Worm (Caenorhabditis elegans) whole organism, young adult: ENCODE measurements around the gene dpy-19.
A peak's percentile ranks its signal among the peaks of the same experiment; 100 is the strongest.

ENCODE experiments used
- B0035.1 ChIP-seq: sonication (generic microtip); optimal IDR thresholded peaks from 2 replicates; lab custom pipeline; 2016; ENCODE audit warnings: missing genetic modification characterization, mild to moderate bottlenecking, missing compliant biosample characterization, missing genotype, missing genetic modification reagents
- D2030.7 ChIP-seq: fragments of 200-800 bp; sonication (Bioruptor generic); IDR thresholded peaks from 2 replicates; pipeline ENCODE4 v1.3.6; 2022; ENCODE audit warnings: missing genetic modification reagents, missing genetic modification characterization, missing compliant biosample characterization
- F33H1.4 ChIP-seq: fragments of 200-800 bp; sonication (Bioruptor generic); IDR thresholded peaks from 2 replicates; pipeline ENCODE4 v1.3.6; 2022; ENCODE audit warnings: missing genetic modification reagents, missing genetic modification characterization, missing compliant biosample characterization
- F52B5.7 ChIP-seq: sonication (generic microtip); optimal IDR thresholded peaks from 2 replicates; lab custom pipeline; 2016; ENCODE audit warnings: mild to moderate bottlenecking, missing genetic modification characterization, missing compliant biosample characterization
- F55B11.4 ChIP-seq: sonication (generic microtip); optimal IDR thresholded peaks from 2 replicates; lab custom pipeline; 2016; ENCODE audit warnings: missing compliant biosample characterization, missing genetic modification characterization, borderline replicate concordance; ENCODE audit not compliant: insufficient read depth
- T26A5.8 ChIP-seq: sonication (generic microtip); optimal IDR thresholded peaks from 2 replicates; lab custom pipeline; 2016; ENCODE audit warnings: missing genetic modification characterization, missing compliant biosample characterization
- Y53G8AR.9 ChIP-seq: fragments of 200-800 bp; sonication (Bioruptor generic); conservative IDR thresholded peaks from 2 replicates; pipeline ENCODE4 v1.3.6; 2022; ENCODE audit warnings: missing genetic modification reagents, missing genetic modification characterization, missing compliant biosample characterization
- Y56A3A.18 ChIP-seq: fragments of 200-800 bp; sonication (Bioruptor generic); IDR thresholded peaks from 2 replicates; pipeline ENCODE4 v1.3.6; 2022; ENCODE audit warnings: missing genetic modification reagents, missing genetic modification characterization, missing compliant biosample characterization
- ZK185.1 ChIP-seq: sonication (generic microtip); optimal IDR thresholded peaks from 2 replicates; lab custom pipeline; 2016; ENCODE audit warnings: mild to moderate bottlenecking, missing genetic modification characterization, missing compliant biosample characterization; ENCODE audit not compliant: poor library complexity, severe bottlenecking
- aptf-2 ChIP-seq: fragments of 200-800 bp; sonication (Bioruptor generic); conservative IDR thresholded peaks from 2 replicates; pipeline ENCODE4 v1.3.6; 2022; ENCODE audit warnings: missing genetic modification reagents, missing genetic modification characterization, missing compliant biosample characterization
- aptf-3 ChIP-seq: fragments of 200-800 bp; sonication (Bioruptor generic); IDR thresholded peaks from 2 replicates; pipeline ENCODE4 v1.3.6; 2022; ENCODE audit warnings: missing genetic modification characterization, missing compliant biosample characterization
- athp-1 ChIP-seq: sonication (generic microtip); optimal IDR thresholded peaks from 2 replicates; lab custom pipeline; 2017; ENCODE audit warnings: mild to moderate bottlenecking, missing genetic modification characterization, missing compliant biosample characterization
- attf-3 ChIP-seq: fragments of 200-800 bp; sonication (Bioruptor generic); conservative IDR thresholded peaks from 2 replicates; pipeline ENCODE4 v1.3.6; 2022; ENCODE audit warnings: missing genetic modification reagents, missing genetic modification characterization, missing compliant biosample characterization
- attf-5 ChIP-seq: fragments of 200-800 bp; sonication (Bioruptor generic); optimal IDR thresholded peaks from 2 replicates; lab custom pipeline; 2018; ENCODE audit warnings: mild to moderate bottlenecking, missing genetic modification characterization, missing compliant biosample characterization
- attf-6 ChIP-seq: fragments of 200-800 bp; sonication (Bioruptor generic); IDR thresholded peaks from 2 replicates; pipeline ENCODE4 v1.3.6; 2022; ENCODE audit warnings: missing genetic modification reagents, missing genetic modification characterization, missing compliant biosample characterization
- cebp-2 ChIP-seq: fragments of 200-800 bp; sonication (Bioruptor generic); IDR thresholded peaks from 2 replicates; pipeline ENCODE4 v1.3.6; 2022; ENCODE audit warnings: missing genetic modification characterization, missing compliant biosample characterization
- ceh-100 ChIP-seq: fragments of 200-800 bp; sonication (Bioruptor generic); IDR thresholded peaks from 2 replicates; pipeline ENCODE4 v1.3.6; 2022; ENCODE audit warnings: missing genetic modification reagents, missing genetic modification characterization, missing compliant biosample characterization
- ceh-27 ChIP-seq: fragments of 200-800 bp; sonication (Bioruptor generic); optimal IDR thresholded peaks from 2 replicates; lab custom pipeline; 2018; ENCODE audit warnings: mild to moderate bottlenecking, missing genetic modification characterization, moderate library complexity, missing compliant biosample characterization
- ceh-58 ChIP-seq: fragments of 200-800 bp; sonication (Bioruptor generic); IDR thresholded peaks from 2 replicates; pipeline ENCODE4 v1.3.6; 2022; ENCODE audit warnings: missing genetic modification characterization, missing compliant biosample characterization
- ceh-79 ChIP-seq: sonication (generic microtip); optimal IDR thresholded peaks from 2 replicates; lab custom pipeline; 2017; ENCODE audit warnings: mild to moderate bottlenecking, missing genetic modification characterization, missing compliant biosample characterization
- dpff-1 ChIP-seq: sonication (generic microtip); optimal IDR thresholded peaks from 2 replicates; lab custom pipeline; 2017; ENCODE audit warnings: mild to moderate bottlenecking, missing genetic modification characterization, missing compliant biosample characterization
- egl-18 ChIP-seq: fragments of 200-800 bp; sonication (Bioruptor generic); IDR thresholded peaks from 2 replicates; pipeline ENCODE4 v1.3.6; 2022; ENCODE audit warnings: missing genetic modification reagents, missing genetic modification characterization, missing compliant biosample characterization
- egrh-3 ChIP-seq: fragments of 200-800 bp; sonication (Bioruptor generic); IDR thresholded peaks from 2 replicates; pipeline ENCODE4 v1.3.6; 2022; ENCODE audit warnings: missing genetic modification reagents, missing genetic modification characterization, missing compliant biosample characterization
- ekl-4 ChIP-seq: fragments of 200-800 bp; sonication (Bioruptor generic); IDR thresholded peaks from 2 replicates; pipeline ENCODE4 v1.3.6; 2022; ENCODE audit warnings: missing genetic modification reagents, missing genetic modification characterization, missing compliant biosample characterization
- hmg-1.2 ChIP-seq: fragments of 200-800 bp; sonication (Bioruptor generic); IDR thresholded peaks from 2 replicates; pipeline ENCODE4 v1.3.6; 2022; ENCODE audit warnings: missing genetic modification reagents, missing genetic modification characterization, missing compliant biosample characterization
- hmg-20 ChIP-seq: fragments of 200-800 bp; sonication (Bioruptor generic); IDR thresholded peaks from 2 replicates; pipeline ENCODE4 v1.3.6; 2022; ENCODE audit warnings: missing genetic modification reagents, missing genetic modification characterization, missing compliant biosample characterization
- let-526 ChIP-seq: fragments of 200-800 bp; sonication (Bioruptor generic); IDR thresholded peaks from 2 replicates; pipeline ENCODE4 v1.3.6; 2022; ENCODE audit warnings: missing genetic modification reagents, missing genetic modification characterization, missing compliant biosample characterization
- lin-26 ChIP-seq: fragments of 200-800 bp; sonication (Bioruptor generic); IDR thresholded peaks from 2 replicates; pipeline ENCODE4 v1.3.6; 2022; ENCODE audit warnings: missing genetic modification reagents, missing genetic modification characterization, missing compliant biosample characterization
- lin-35 ChIP-seq, 3 experiments: fragments of 150-350 bp in 2 of 3; sonication (generic microtip) in 1 of 3; optimal IDR thresholded peaks; 2 replicates each; lab custom pipeline; 2014 to 2018; ENCODE audit warnings: missing biosample characterization in 3 of 3, missing genetic modification characterization in 3 of 3, missing genetic modification reagents in 3 of 3
- lsl-1 ChIP-seq: fragments of 200-800 bp; sonication (Bioruptor generic); optimal IDR thresholded peaks from 2 replicates; lab custom pipeline; 2018; ENCODE audit warnings: mild to moderate bottlenecking, missing genetic modification characterization, moderate library complexity, missing compliant biosample characterization
- madf-10 ChIP-seq: sonication (generic microtip); optimal IDR thresholded peaks from 2 replicates; lab custom pipeline; 2016; ENCODE audit warnings: mild to moderate bottlenecking, missing genetic modification characterization, missing compliant biosample characterization
- nfya-2 ChIP-seq: fragments of 200-800 bp; sonication (Bioruptor generic); IDR thresholded peaks from 2 replicates; pipeline ENCODE4 v1.3.6; 2022; ENCODE audit warnings: missing genetic modification reagents, missing genetic modification characterization, missing compliant biosample characterization
- rcor-1 ChIP-seq: fragments of 200-800 bp; sonication (Bioruptor generic); IDR thresholded peaks from 2 replicates; pipeline ENCODE4 v1.3.6; 2022; ENCODE audit warnings: missing genetic modification reagents, missing genetic modification characterization, missing compliant biosample characterization
- rec-8 ChIP-seq, 2 experiments: sonication (generic microtip); optimal IDR thresholded peaks; 2 replicates each; lab custom pipeline; 2016; ENCODE audit warnings: mild to moderate bottlenecking in 2 of 2, missing genetic modification characterization in 2 of 2, missing genetic modification reagents in 2 of 2, missing genotype in 2 of 2, missing biosample characterization in 1 of 2, missing compliant biosample characterization in 1 of 2, moderate library complexity in 1 of 2
- sdz-38 ChIP-seq: sonication (generic microtip); optimal IDR thresholded peaks from 2 replicates; lab custom pipeline; 2016; ENCODE audit warnings: missing genotype, missing genetic modification characterization, missing compliant biosample characterization
- snpc-4 ChIP-seq, 5 experiments: fragments of 150-350 bp in 1 of 5; sonication (generic microtip) in 4 of 5; optimal IDR thresholded peaks; 2 replicates each; lab custom pipeline; 2014 to 2018; ENCODE audit warnings: missing genetic modification characterization in 5 of 5, missing biosample characterization in 3 of 5, antibody characterized with exemption in 2 of 5, mild to moderate bottlenecking in 2 of 5, missing compliant biosample characterization in 2 of 5, missing genotype in 2 of 5, moderate library complexity in 2 of 5, missing genetic modification reagents in 1 of 5
- somi-1 ChIP-seq: fragments of 200-800 bp; sonication (Bioruptor generic); optimal IDR thresholded peaks from 2 replicates; lab custom pipeline; 2018; ENCODE audit warnings: mild to moderate bottlenecking, missing genetic modification characterization, missing compliant biosample characterization
- tbx-9 ChIP-seq: sonication (generic microtip); optimal IDR thresholded peaks from 2 replicates; lab custom pipeline; 2016; ENCODE audit warnings: borderline replicate concordance, missing genetic modification characterization, inconsistent platforms, missing compliant biosample characterization
- zfh-2 ChIP-seq: fragments of 200-800 bp; sonication (Bioruptor generic); conservative IDR thresholded peaks from 2 replicates; pipeline ENCODE4 v1.3.6; 2022; ENCODE audit warnings: missing genetic modification reagents, missing genetic modification characterization, missing compliant biosample characterization
- zim-3 ChIP-seq: sonication (generic microtip); optimal IDR thresholded peaks from 2 replicates; lab custom pipeline; 2017; ENCODE audit warnings: mild to moderate bottlenecking, missing genetic modification characterization, moderate library complexity, missing compliant biosample characterization
- ztf-18 ChIP-seq: sonication (generic microtip); optimal IDR thresholded peaks from 2 replicates; lab custom pipeline; 2016; ENCODE audit warnings: missing genotype, mild to moderate bottlenecking, missing genetic modification characterization, missing compliant biosample characterization
- ztf-26 ChIP-seq: sonication (generic microtip); optimal IDR thresholded peaks from 2 replicates; lab custom pipeline; 2017; ENCODE audit warnings: missing genetic modification characterization, missing compliant biosample characterization

The dpy-19 gene

DNA sequence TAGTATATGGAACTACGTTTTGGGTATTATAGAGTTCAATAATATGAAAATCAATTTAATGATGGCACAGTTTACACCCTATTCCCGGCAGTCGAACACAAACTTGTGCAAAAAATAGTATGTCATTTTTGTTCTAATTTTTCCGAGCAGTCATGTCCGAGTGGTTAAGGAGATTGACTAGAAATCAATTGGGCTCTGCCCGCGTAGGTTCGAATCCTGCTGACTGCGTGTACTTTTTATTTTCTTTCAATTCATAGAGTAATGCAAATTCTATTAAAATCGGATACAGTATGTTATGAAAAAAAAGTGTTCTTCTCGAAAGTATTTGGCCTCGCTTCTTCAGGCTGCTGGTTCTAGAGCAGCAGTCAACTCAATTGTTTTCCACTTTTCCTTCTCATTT, 21.3 kb downstream of the dpy-19 start (continued):
- TF ChIP-seq ceh-79 (no peak), zim-3 (tag; lab: Kevin White, UChicago) (peak; percentile 55), snpc-4 (GFP tag; optimal IDR thresholded peaks at IDR 0.05; lab: Kevin White, UChicago) (peak; percentile 61), snpc-4 (tag; optimal IDR thresholded peaks at IDR 0.05; lab: Kevin White, UChicago) (peak in 2 of 4 experiments; percentile 22 to 54), ekl-4 (GFP tag; lab: Robert Waterston, UW) (peak; percentile 54; the same call in 1 of the 2 replicates), hmg-1.2 (GFP tag; lab: Robert Waterston, UW) (peak; percentile 56), lin-26 (peak; percentile 80), sdz-38 (no peak), F33H1.4 (GFP tag; lab: Robert Waterston, UW) (peak; percentile 21; the same call in 1 of the 2 replicates), ceh-27 (GFP tag; lab: Kevin White, UChicago) (no peak), nfya-2 (GFP tag; lab: Robert Waterston, UW) (no peak), athp-1 (tag; lab: Kevin White, UChicago) (peak; percentile 34), somi-1 (GFP tag; lab: Kevin White, UChicago) (no peak), D2030.7 (GFP tag; lab: Robert Waterston, UW) (peak; percentile 41; the same call in 1 of the 2 replicates), ztf-18 (tag; lab: Kevin White, UChicago) (peak; percentile 67), ztf-26 (tag; lab: Kevin White, UChicago) (no peak), let-526 (0 out of 2 replicates have a peak, but pooled peaks have one; percentile 19), Y53G8AR.9 (0 out of 2 replicates have a peak, but pooled peaks have one; percentile 23), egrh-3 (no peak), hmg-20 (GFP tag; lab: Robert Waterston, UW) (no peak), lsl-1 (GFP tag; lab: Kevin White, UChicago) (peak; percentile 49), madf-10 (tag; lab: Kevin White, UChicago) (peak; percentile 33), ceh-100 (GFP tag; lab: Robert Waterston, UW) (no peak), F55B11.4 (no peak)

DNA sequence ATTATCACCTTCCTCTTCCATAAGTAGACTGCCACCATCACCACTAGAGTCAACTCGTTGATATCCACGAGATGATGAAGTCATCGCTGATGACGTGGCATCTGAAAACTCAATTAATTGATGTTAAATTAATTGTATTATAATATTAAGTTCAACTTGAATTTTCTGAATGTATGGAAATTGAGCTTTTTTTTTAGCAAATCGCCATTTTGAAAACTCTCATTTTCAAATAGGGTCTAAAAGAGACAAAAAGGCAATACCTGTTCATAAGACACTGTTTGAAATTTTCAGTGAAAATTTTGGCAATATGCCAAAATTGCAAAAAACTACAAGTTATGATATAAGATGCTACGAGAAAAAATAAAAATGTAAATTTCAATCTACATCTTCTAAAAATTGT, 23.6 kb downstream of the dpy-19 start, which contains the start of gene twk-7:
Gene twk-7, minus strand, starts transcription at position 101 of the 400 bp plus-strand sequence.
- no peak for TF ChIP-seq snpc-4 (GFP tag; optimal IDR thresholded peaks at IDR 0.05; lab: Kevin White, UChicago)
- TF ChIP-seq snpc-4 (tag; optimal IDR thresholded peaks at IDR 0.05; lab: Kevin White, UChicago): no peak
- no peak for TF ChIP-seq zim-3 (tag; lab: Kevin White, UChicago)
- TF ChIP-seq let-526: no peak
- TF ChIP-seq rcor-1 (GFP tag; lab: Robert Waterston, UW): no peak
- no peak for TF ChIP-seq aptf-2 (GFP tag; lab: Robert Waterston, UW)
- no peak for TF ChIP-seq Y53G8AR.9

DNA sequence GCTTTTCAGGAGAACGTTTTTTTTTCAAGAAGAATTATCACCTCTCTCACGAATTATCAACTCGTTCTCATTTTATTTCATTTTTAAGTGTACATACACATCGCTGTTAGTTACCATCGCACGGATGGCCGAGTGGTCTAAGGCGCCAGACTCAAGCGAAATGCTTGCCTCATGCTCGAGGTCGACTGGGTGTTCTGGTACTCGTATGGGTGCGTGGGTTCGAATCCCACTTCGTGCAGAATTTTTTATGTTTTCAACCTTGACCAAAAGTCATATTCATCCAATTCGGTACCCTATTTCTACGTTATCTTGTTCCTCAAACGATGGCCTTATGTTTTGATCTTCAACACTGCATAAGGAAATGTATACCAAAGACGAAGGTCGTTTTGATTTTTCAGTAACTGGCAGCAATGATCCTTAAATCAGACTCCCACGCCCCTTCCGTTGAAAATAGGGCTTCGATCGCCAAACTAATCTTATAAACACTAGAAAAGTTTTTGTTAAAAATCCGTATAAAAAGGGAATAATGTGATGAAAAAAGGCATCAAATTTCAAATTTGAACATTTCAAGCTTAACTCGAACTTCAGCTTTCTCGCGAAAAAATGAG, 28.0 kb downstream of the dpy-19 start, which contains the start of gene fip-1:
Gene fip-1, plus strand, starts transcription at position 558 of the 608 bp plus-strand sequence.
- TF ChIP-seq lin-35 (GFP tag; optimal IDR thresholded peaks at IDR 0.05; lab: Kevin White, UChicago) (peak in 1 of 3 experiments; percentile 45), aptf-3 (GFP tag; lab: Robert Waterston, UW) (0 out of 2 replicates have a peak, but pooled peaks have one; percentile 70), cebp-2 (GFP tag; lab: Robert Waterston, UW) (no peak), athp-1 (tag; lab: Kevin White, UChicago) (peak; percentile 79), attf-3 (GFP tag; lab: Robert Waterston, UW) (peak; percentile 41; the same call in 1 of the 2 replicates), ZK185.1 (tag; lab: Kevin White, UChicago) (peak; percentile 49), rec-8 (tag; optimal IDR thresholded peaks at IDR 0.05; lab: Kevin White, UChicago) (peak; percentile 47 to 79), attf-5 (GFP tag; lab: Kevin White, UChicago) (no peak), F52B5.7 (tag; lab: Kevin White, UChicago) (no peak), nfya-2 (GFP tag; lab: Robert Waterston, UW) (peak; percentile 33; the same call in 1 of the 2 replicates), tbx-9 (tag; lab: Kevin White, UChicago) (no peak), ztf-26 (tag; lab: Kevin White, UChicago) (no peak), ceh-27 (GFP tag; lab: Kevin White, UChicago) (peak; percentile 39), B0035.1 (tag; lab: Kevin White, UChicago) (no peak), egl-18 (GFP tag; lab: Robert Waterston, UW) (no peak), zfh-2 (GFP tag; lab: Robert Waterston, UW) (no peak), F55B11.4 (no peak), ceh-58 (GFP tag; lab: Robert Waterston, UW) (no peak), attf-6 (GFP tag; lab: Robert Waterston, UW) (peak; percentile 64; the same call in 1 of the 2 replicates), Y56A3A.18 (GFP tag; lab: Robert Waterston, UW) (peak; percentile 71; the same call in 1 of the 2 replicates), dpff-1 (tag; lab: Kevin White, UChicago) (no peak), T26A5.8 (tag; lab: Kevin White, UChicago) (no peak)
